Worm (Caenorhabditis elegans): ENCODE results near the gene ccm-3.

The ccm-3 gene

DNA sequence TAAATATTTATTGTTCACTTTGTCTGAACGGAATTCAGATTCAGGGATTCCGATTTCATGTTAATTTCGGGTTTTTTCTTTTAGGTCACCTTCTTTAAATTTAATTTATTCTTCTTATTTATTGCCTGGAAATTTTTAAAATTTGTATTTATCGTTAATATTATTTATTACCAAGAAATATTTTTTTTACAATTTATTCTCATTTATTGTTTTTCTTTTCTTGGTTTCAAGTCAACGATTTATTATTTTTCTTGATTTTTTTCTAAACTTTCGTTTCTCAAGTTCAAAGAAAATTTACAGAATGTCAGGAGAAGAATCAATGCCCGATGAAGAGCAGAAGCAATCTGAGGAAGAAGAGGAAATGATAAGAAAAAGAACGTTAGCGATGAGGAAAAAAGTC lies 19.3 kb downstream of the ccm-3 start, which contains the start of gene crn-3:
TSS of gene crn-3 (plus strand) at position 301 of the 400 bp plus-strand sequence.
- TF ChIP-seq nhr-237 (tag; optimal IDR thresholded peaks at IDR 0.05) (no peak), unc-120 (tag; optimal IDR thresholded peaks at IDR 0.05; ENCODE audit: poor library complexity, severe bottlenecking) (no peak), unc-62 (GFP tag; optimal IDR thresholded peaks at IDR 0.05) (no peak), zip-8 (tag; optimal IDR thresholded peaks at IDR 0.05) (no peak), elt-3 (tag; optimal IDR thresholded peaks at IDR 0.05) (no peak), ztf-11 (tag; optimal IDR thresholded peaks at IDR 0.05) (no peak), nhr-76 (tag; optimal IDR thresholded peaks at IDR 0.05) (no peak), bed-3 (GFP tag; optimal IDR thresholded peaks at IDR 0.05) (no peak), mls-2 (tag; optimal IDR thresholded peaks at IDR 0.05) (no peak), lin-32 (GFP tag; optimal IDR thresholded peaks at IDR 0.05) (no peak), ces-1 (GFP tag; optimal IDR thresholded peaks at IDR 0.05) (no peak), drap-1 (GFP tag; optimal IDR thresholded peaks at IDR 0.05) (no peak), flh-1 (GFP tag; optimal IDR thresholded peaks at IDR 0.05) (no peak), snpc-4 (tag; optimal IDR thresholded peaks at IDR 0.05) (no peak), lin-13 (tag; optimal IDR thresholded peaks at IDR 0.05) (no peak), lsy-2 (tag; optimal IDR thresholded peaks at IDR 0.05) (no peak), hlh-1 (tag; optimal IDR thresholded peaks at IDR 0.05) (no peak), pha-4 (tag; optimal IDR thresholded peaks at IDR 0.05) (no peak), ham-2 (GFP tag; optimal IDR thresholded peaks at IDR 0.05) (no peak), unc-39 (tag; optimal IDR thresholded peaks at IDR 0.05) (no peak)

- no peak for TF ChIP-seq tbx-8 (GFP tag; optimal IDR thresholded peaks at IDR 0.05)
- TF ChIP-seq unc-62 (GFP tag; optimal IDR thresholded peaks at IDR 0.05): no peak
- no peak for TF ChIP-seq drap-1 (GFP tag; optimal IDR thresholded peaks at IDR 0.05)
- TF ChIP-seq mep-1 (tag; optimal IDR thresholded peaks at IDR 0.05): no peak
- TF ChIP-seq zip-8 (tag; optimal IDR thresholded peaks at IDR 0.05): no peak
- no peak for TF ChIP-seq lin-32 (GFP tag; optimal IDR thresholded peaks at IDR 0.05)
- no peak for TF ChIP-seq lsy-2 (tag; optimal IDR thresholded peaks at IDR 0.05)
- TF ChIP-seq unc-120 (tag; optimal IDR thresholded peaks at IDR 0.05; ENCODE audit: poor library complexity, severe bottlenecking): no peak
- TF ChIP-seq nhr-12 (tag; optimal IDR thresholded peaks at IDR 0.05): no peak
- TF ChIP-seq unc-39 (tag; optimal IDR thresholded peaks at IDR 0.05): no peak
- TF ChIP-seq ztf-11 (tag; optimal IDR thresholded peaks at IDR 0.05): no peak
- no peak for TF ChIP-seq snpc-4 (tag; optimal IDR thresholded peaks at IDR 0.05)
- no peak for TF ChIP-seq hlh-1 (tag; optimal IDR thresholded peaks at IDR 0.05)
- TF ChIP-seq M03D4.4 (tag; optimal IDR thresholded peaks at IDR 0.05): no peak
- no peak for TF ChIP-seq sptf-1 (tag; optimal IDR thresholded peaks at IDR 0.05)
Observed at ce11 chrII:10584036-10584435, 23.0 kb downstream of the ccm-3 start, which contains the start of gene algn-9. TSS of gene algn-9 (plus strand) at chrII:10584336.

DNA sequence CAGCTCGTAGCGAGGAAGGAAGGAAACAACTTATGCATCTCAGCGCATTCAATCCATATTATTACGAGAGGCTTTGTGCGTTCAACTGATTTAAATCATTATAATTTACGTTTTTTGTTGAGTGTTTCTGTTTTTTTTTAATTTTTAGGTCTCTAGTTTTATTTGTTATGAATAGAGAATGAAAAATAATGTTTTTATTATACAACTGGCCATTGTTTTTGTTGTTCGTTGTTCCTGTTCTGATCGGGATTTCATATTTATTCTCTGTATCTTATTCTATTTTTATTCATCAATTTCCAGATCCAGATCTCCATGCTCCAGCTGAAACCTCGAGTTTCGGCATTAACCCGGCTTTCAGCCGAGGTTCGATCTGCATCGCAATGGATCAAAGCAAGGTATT lies 24.8 kb downstream of the ccm-3 start, which contains the start of gene mrps-22:
TSS of gene mrps-22 (plus strand) at position 301 of the 400 bp plus-strand sequence.
- no peak for TF ChIP-seq unc-62 (GFP tag; optimal IDR thresholded peaks at IDR 0.05)
- no peak for TF ChIP-seq mls-2 (tag; optimal IDR thresholded peaks at IDR 0.05)
- TF ChIP-seq zip-8 (tag; optimal IDR thresholded peaks at IDR 0.05): no peak
- no peak for TF ChIP-seq lin-32 (GFP tag; optimal IDR thresholded peaks at IDR 0.05)
- TF ChIP-seq ceh-43 (GFP tag; optimal IDR thresholded peaks at IDR 0.05): no peak
- no peak for TF ChIP-seq pha-4 (tag; optimal IDR thresholded peaks at IDR 0.05)
- no peak for TF ChIP-seq ceh-83 (GFP tag; optimal IDR thresholded peaks at IDR 0.05)
- TF ChIP-seq unc-39 (tag; optimal IDR thresholded peaks at IDR 0.05): no peak
- TF ChIP-seq lsy-2 (tag; optimal IDR thresholded peaks at IDR 0.05): no peak
- TF ChIP-seq ceh-39 (tag; optimal IDR thresholded peaks at IDR 0.05): no peak
- TF ChIP-seq unc-120 (tag; optimal IDR thresholded peaks at IDR 0.05; ENCODE audit: poor library complexity, severe bottlenecking): no peak
- no peak for TF ChIP-seq M03D4.4 (tag; optimal IDR thresholded peaks at IDR 0.05)
- TF ChIP-seq nhr-28 (tag; optimal IDR thresholded peaks at IDR 0.05): no peak
- TF ChIP-seq elt-1 (tag; optimal IDR thresholded peaks at IDR 0.05; ENCODE audit: borderline replicate concordance, insufficient read depth): no peak
- no peak for TF ChIP-seq lin-13 (tag; optimal IDR thresholded peaks at IDR 0.05)
- TF ChIP-seq nhr-76 (tag; optimal IDR thresholded peaks at IDR 0.05): no peak
- TF ChIP-seq ces-1 (GFP tag; optimal IDR thresholded peaks at IDR 0.05): no peak
- TF ChIP-seq sem-2 (GFP tag; optimal IDR thresholded peaks at IDR 0.05): no peak

DNA sequence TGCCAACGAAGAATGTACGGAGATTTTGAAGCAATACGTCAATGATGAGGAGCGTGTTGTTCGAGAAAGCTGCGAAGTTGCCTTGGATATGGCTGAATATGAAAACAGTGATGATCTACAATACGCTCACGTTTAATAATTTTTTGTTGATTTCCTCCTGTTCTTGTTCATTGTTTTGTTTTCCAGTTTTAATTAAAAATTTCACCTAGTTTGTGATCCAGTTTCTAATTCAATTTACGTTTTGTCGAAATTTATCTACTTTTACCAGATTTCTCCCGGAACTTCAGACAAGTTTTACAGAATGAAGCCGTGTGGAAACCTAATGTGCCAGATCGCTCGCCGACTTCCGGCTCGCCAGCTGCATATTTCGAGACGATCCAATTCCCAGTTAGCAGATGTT lies 26.2 kb downstream of the ccm-3 start, which contains the start of gene dap-3:
TSS of gene dap-3 (plus strand) at position 301 of the 400 bp plus-strand sequence.
- no peak for TF ChIP-seq tbx-8 (GFP tag; optimal IDR thresholded peaks at IDR 0.05)
- no peak for TF ChIP-seq lin-32 (GFP tag; optimal IDR thresholded peaks at IDR 0.05)
- no peak for TF ChIP-seq nhr-2 (tag; optimal IDR thresholded peaks at IDR 0.05)
- no peak for TF ChIP-seq nhr-76 (tag; optimal IDR thresholded peaks at IDR 0.05)
- no peak for TF ChIP-seq unc-62 (GFP tag; optimal IDR thresholded peaks at IDR 0.05)
- TF ChIP-seq elt-3 (tag; optimal IDR thresholded peaks at IDR 0.05): no peak
- no peak for TF ChIP-seq lin-13 (tag; optimal IDR thresholded peaks at IDR 0.05)
- TF ChIP-seq ceh-83 (GFP tag; optimal IDR thresholded peaks at IDR 0.05): no peak
- TF ChIP-seq ham-2 (GFP tag; optimal IDR thresholded peaks at IDR 0.05): no peak
- no peak for TF ChIP-seq sem-2 (GFP tag; optimal IDR thresholded peaks at IDR 0.05)
- TF ChIP-seq lsy-2 (tag; optimal IDR thresholded peaks at IDR 0.05): no peak
- TF ChIP-seq nhr-12 (tag; optimal IDR thresholded peaks at IDR 0.05): no peak
- TF ChIP-seq mls-2 (tag; optimal IDR thresholded peaks at IDR 0.05): no peak
- no peak for TF ChIP-seq blmp-1 (tag; optimal IDR thresholded peaks at IDR 0.05)
- no peak for TF ChIP-seq ceh-39 (tag; optimal IDR thresholded peaks at IDR 0.05)
- TF ChIP-seq cnd-1 (tag; optimal IDR thresholded peaks at IDR 0.05): no peak
- TF ChIP-seq flh-1 (GFP tag; optimal IDR thresholded peaks at IDR 0.05): no peak
- no peak for TF ChIP-seq bed-3 (GFP tag; optimal IDR thresholded peaks at IDR 0.05)
- no peak for TF ChIP-seq ceh-43 (GFP tag; optimal IDR thresholded peaks at IDR 0.05)
